Worm (Caenorhabditis elegans): Measurements from ENCODE around the gene C18H7.12.

DNA sequence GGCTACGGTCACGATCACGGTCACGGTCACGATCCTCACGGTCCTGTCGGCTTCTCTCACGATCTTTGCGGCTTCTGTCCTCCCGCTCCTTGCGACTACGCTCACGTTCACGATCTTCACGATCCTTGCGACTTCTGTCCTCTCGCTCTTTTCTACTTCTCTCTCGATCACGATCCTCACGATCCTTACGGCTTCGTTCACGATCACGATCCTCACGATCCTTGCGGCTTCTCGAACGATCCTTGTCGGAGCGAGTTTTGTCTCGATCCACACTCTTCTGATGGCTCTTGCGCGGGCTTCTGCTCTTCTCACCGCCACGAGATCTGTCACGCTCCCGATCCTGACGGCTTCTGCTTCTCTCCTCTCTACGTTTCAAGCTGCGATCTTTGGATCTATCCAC, 7.1 kb downstream of the C18H7.12 start:
- no peak for TF ChIP-seq efl-3 (GFP tag; optimal IDR thresholded peaks at IDR 0.05)
- TF ChIP-seq nhr-76 (tag; optimal IDR thresholded peaks at IDR 0.05), result no peak
- no peak for TF ChIP-seq nhr-12 (tag; optimal IDR thresholded peaks at IDR 0.05)
- TF ChIP-seq unc-62 (GFP tag; optimal IDR thresholded peaks at IDR 0.05), result no peak
- no peak for TF ChIP-seq ztf-11 (tag; optimal IDR thresholded peaks at IDR 0.05)
- TF ChIP-seq nhr-90 (tag; optimal IDR thresholded peaks at IDR 0.05; ENCODE audit: poor library complexity), result no peak
- no peak for TF ChIP-seq alr-1 (tag; optimal IDR thresholded peaks at IDR 0.05; ENCODE audit: borderline replicate concordance)
- no peak for TF ChIP-seq nhr-77 (tag; optimal IDR thresholded peaks at IDR 0.05)
- TF ChIP-seq ceh-82 (tag; optimal IDR thresholded peaks at IDR 0.05), result no peak
- no peak for TF ChIP-seq nhr-84 (tag; optimal IDR thresholded peaks at IDR 0.05)
- TF ChIP-seq snpc-4 (tag; optimal IDR thresholded peaks at IDR 0.05), result no peak
- TF ChIP-seq fkh-8 (tag; optimal IDR thresholded peaks at IDR 0.05), result no peak
- no peak for TF ChIP-seq fos-1 (tag; optimal IDR thresholded peaks at IDR 0.05)
- no peak for TF ChIP-seq unc-86 (tag; optimal IDR thresholded peaks at IDR 0.05)
